Worm (Caenorhabditis elegans) whole organism, L4/young adult: ENCODE data around the gene dsc-4.

Experiments used
- dao-5 ChIP-seq: sonication (generic microtip); optimal IDR thresholded peaks from 2 replicates; lab custom pipeline; 2016; ENCODE audit warnings: missing genotype, missing genetic modification characterization, moderate library complexity, missing compliant biosample characterization
- him-1 ChIP-seq: sonication (generic microtip); optimal IDR thresholded peaks from 2 replicates; lab custom pipeline; 2016; ENCODE audit warnings: missing genotype, missing genetic modification reagents, missing genetic modification characterization, missing compliant biosample characterization

- TF ChIP-seq him-1 (tag; lab: Kevin White, UChicago) (no peak), dao-5 (tag; lab: Kevin White, UChicago) (no peak)
Measured at ce11 chrIV:294737-295136, 25.6 kb downstream of the dsc-4 start.
